Worm (Caenorhabditis elegans): Measurements from ENCODE around the gene bli-5.

ce11 chrIII:13380881-13381280, 48.7 kb downstream of the bli-5 start:
- no peak for TF ChIP-seq mdl-1 (tag; optimal IDR thresholded peaks at IDR 0.05)
- TF ChIP-seq unc-62 (GFP tag; optimal IDR thresholded peaks at IDR 0.05 in 1 of 2): no peak
- no peak for TF ChIP-seq unc-62 (tag; optimal IDR thresholded peaks at IDR 0.05)
- TF ChIP-seq Y48G9A.11 (GFP tag; IDR thresholded peaks at IDR 0.05): no peak
- no peak for TF ChIP-seq ceh-82 (tag; optimal IDR thresholded peaks at IDR 0.05)
- no peak for TF ChIP-seq lin-13 (GFP tag; optimal IDR thresholded peaks at IDR 0.05)
- no peak for TF ChIP-seq egl-27 (tag; optimal IDR thresholded peaks at IDR 0.05)
- no peak for TF ChIP-seq T20F7.1 (GFP tag; optimal IDR thresholded peaks at IDR 0.05)
- no peak for TF ChIP-seq pha-4 (GFP tag; IDR thresholded peaks at IDR 0.05)
- no peak for TF ChIP-seq pha-4 (tag; optimal IDR thresholded peaks at IDR 0.05)

Data from whole organism, L4 larva.